Fruit fly (Drosophila melanogaster): ENCODE measurements around the gene Vha100-1.
A peak's percentile ranks its signal among the peaks of the same experiment; 100 is the strongest.

DNA sequence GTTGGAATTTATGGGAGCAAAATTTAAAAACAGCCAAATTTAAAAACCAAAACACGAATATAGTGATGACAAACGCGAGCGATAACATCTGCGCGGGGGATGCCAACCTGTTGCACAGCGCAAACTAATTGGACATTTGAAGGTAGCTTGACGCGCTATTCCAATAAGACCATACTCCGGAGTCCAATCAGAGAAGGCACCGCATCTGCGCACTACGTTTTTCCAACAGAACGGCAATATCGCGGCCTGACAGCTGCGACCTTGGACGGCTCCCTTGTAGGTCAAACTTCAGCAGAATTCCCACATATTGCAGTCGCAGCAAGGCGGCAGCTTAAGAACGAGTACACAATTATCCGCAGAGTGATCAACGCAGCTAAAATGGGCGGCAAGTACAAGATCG is 17.1 kb downstream of the Vha100-1 start, which contains the start of the genes CG11882 and Pglym78:
- TF ChIP-seq cyc (GFP tag; optimal IDR thresholded peaks at IDR 0.05) (peak; percentile 24), Eip78C (GFP tag) (peak; percentile 36), dac (GFP tag; optimal IDR thresholded peaks at IDR 0.05) (no peak), CG3919 (GFP tag; optimal IDR thresholded peaks at IDR 0.05) (no peak), Met (GFP tag; optimal IDR thresholded peaks at IDR 0.05) (no peak)

Measured in whole organism, prepupa.